Worm (Caenorhabditis elegans) whole organism, midembryonic: Measurements from ENCODE around the gene C05D9.9.

Experiments used
- T22C8.4 ChIP-seq: fragments of 200-800 bp; sonication (Bioruptor generic); IDR thresholded peaks from 2 replicates; pipeline ENCODE4 v1.3.6; 2022; ENCODE audit warnings: missing genetic modification characterization, missing compliant biosample characterization
- cog-1 ChIP-seq: sonication (generic microtip); optimal IDR thresholded peaks from 2 replicates; lab custom pipeline; 2016; ENCODE audit warnings: missing genetic modification characterization, missing compliant biosample characterization
- flt-1 ChIP-seq: fragments of 200-800 bp; sonication (Bioruptor generic); IDR thresholded peaks from 2 replicates; pipeline ENCODE4 v1.3.6; 2022; ENCODE audit warnings: missing genetic modification characterization, missing compliant biosample characterization
- klf-2 ChIP-seq: fragments of 200-800 bp; sonication (Bioruptor generic); conservative IDR thresholded peaks from 2 replicates; pipeline ENCODE4 v1.3.6; 2022; ENCODE audit warnings: missing genetic modification reagents, missing genetic modification characterization, missing compliant biosample characterization
- med-1 ChIP-seq: sonication (generic microtip); optimal IDR thresholded peaks from 2 replicates; lab custom pipeline; 2017; ENCODE audit warnings: missing genetic modification characterization, mild to moderate bottlenecking, missing compliant biosample characterization, antibody characterized with exemption, missing genetic modification reagents; ENCODE audit not compliant: insufficient read depth
- ref-1 ChIP-seq: fragments of 200-800 bp; sonication (Bioruptor generic); conservative IDR thresholded peaks from 2 replicates; pipeline ENCODE4 v1.3.6; 2022; ENCODE audit warnings: missing genetic modification reagents, missing genetic modification characterization, missing compliant biosample characterization
- tab-1 ChIP-seq: fragments of 200-800 bp; sonication (Bioruptor generic); IDR thresholded peaks from 2 replicates; pipeline ENCODE4 v1.3.6; 2022; ENCODE audit warnings: missing genetic modification characterization, missing compliant biosample characterization
- ztf-23 ChIP-seq: fragments of 200-800 bp; sonication (Bioruptor generic); IDR thresholded peaks from 2 replicates; pipeline ENCODE4 v1.3.6; 2022; ENCODE audit warnings: missing genetic modification reagents, missing genetic modification characterization, missing compliant biosample characterization
- ztf-29 ChIP-seq: fragments of 200-800 bp; sonication (Bioruptor generic); IDR thresholded peaks from 2 replicates; pipeline ENCODE4 v1.3.6; 2022; ENCODE audit warnings: missing genetic modification reagents, missing genetic modification characterization, missing compliant biosample characterization

Gene C05D9.9

DNA sequence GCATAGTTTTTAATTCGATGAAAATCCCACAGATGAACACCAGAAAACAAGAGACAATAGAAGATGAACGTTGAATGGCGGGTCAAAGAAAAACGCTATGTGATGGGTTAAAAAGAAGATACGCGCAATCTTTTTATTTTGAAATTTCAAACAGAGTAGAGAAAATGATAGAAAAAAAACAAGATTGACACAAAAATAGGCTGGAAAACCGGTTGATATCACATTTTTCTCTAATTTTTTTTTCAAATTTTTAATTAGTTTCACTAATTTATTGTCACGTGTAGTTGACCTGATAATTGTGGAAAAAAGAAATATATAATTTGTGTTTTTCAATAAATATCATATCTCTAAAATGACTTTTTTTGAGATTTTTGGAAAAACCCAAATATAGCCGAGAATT, at the start of gene C05D9.9:
TSS of gene C05D9.9 (minus strand) at position 101 of the 400 bp plus-strand sequence.
- TF ChIP-seq ztf-23 (GFP tag; lab: Robert Waterston, UW) (no peak), ztf-29 (GFP tag; lab: Robert Waterston, UW) (no peak), tab-1 (GFP tag; lab: Robert Waterston, UW) (no peak), klf-2 (GFP tag; lab: Robert Waterston, UW) (no peak), cog-1 (tag; lab: Kevin White, UChicago) (no peak), ref-1 (GFP tag; lab: Robert Waterston, UW) (no peak)

DNA sequence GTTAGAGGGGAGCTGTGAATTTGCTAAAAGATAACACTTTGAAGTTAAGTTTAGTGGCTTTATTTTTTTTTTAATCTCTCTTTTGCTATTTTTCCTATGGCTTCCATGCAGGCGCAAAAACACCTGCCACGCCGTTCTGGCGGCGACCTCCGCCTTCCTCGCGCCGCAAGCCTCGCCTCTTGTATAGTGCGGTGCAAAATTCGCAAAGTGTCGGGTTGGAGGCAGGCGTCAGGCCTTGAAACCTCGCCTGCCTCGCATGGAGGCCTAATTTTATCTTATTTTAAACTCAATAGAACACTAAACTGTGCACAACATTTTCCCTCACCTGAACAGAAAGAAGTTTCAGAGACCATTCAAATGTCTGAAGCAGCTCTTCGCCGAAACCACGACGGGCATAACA, 48.0 kb upstream of the C05D9.9 start:
- TF ChIP-seq flt-1 (no peak), ztf-23 (GFP tag; lab: Robert Waterston, UW) (no peak), ref-1 (GFP tag; lab: Robert Waterston, UW) (no peak), T22C8.4 (GFP tag; lab: Robert Waterston, UW) (no peak), klf-2 (GFP tag; lab: Robert Waterston, UW) (no peak), tab-1 (GFP tag; lab: Robert Waterston, UW) (no peak), ztf-29 (GFP tag; lab: Robert Waterston, UW) (no peak), cog-1 (tag; lab: Kevin White, UChicago) (no peak), med-1 (GFP tag; lab: Kevin White, UChicago) (no peak)

DNA sequence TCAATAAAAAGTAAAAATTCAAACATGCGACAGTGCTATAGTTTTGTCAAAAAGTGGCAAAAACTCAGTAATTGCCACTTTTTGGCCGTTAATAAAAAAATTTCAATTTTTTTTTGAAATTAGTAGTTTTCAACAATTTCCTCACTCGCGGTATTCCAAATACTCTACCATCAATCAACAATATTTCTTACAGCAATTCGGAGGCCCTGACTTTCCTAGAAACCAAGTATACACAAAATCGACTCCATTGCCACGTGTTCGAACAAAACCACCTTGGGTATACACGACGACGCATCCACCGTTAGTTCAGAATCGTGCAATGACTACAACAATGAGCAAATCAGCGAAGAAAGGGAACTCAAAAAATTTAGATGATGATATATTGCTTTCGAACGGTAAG, 47.6 kb upstream of the C05D9.9 start:
- TF ChIP-seq T22C8.4 (GFP tag; lab: Robert Waterston, UW) (no peak), cog-1 (tag; lab: Kevin White, UChicago) (no peak), ztf-23 (GFP tag; lab: Robert Waterston, UW) (no peak), flt-1 (no peak), ref-1 (GFP tag; lab: Robert Waterston, UW) (no peak), med-1 (GFP tag; lab: Kevin White, UChicago) (no peak), klf-2 (GFP tag; lab: Robert Waterston, UW) (no peak), tab-1 (GFP tag; lab: Robert Waterston, UW) (no peak), ztf-29 (GFP tag; lab: Robert Waterston, UW) (no peak)

DNA sequence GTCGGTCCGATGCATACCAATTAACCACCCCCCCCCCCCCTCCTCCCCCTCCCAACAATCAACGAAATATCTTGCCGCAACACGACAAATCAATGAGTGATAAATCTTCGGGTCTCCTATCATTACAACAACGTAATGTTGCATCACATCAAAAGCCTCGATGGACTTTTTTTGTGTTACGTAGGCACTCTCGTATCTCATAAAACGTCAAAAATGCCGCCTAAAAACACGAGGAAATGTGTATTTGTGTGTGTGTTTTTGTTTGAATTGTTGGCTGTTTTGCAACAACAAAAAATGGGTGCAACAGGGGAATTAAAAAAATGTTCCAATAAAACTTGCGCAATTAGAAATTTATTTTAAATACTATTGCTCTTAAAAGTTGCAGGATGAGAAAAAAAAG, 43.2 kb upstream of the C05D9.9 start:
- TF ChIP-seq cog-1 (tag; lab: Kevin White, UChicago) (no peak), tab-1 (GFP tag; lab: Robert Waterston, UW) (no peak), med-1 (GFP tag; lab: Kevin White, UChicago) (no peak), T22C8.4 (GFP tag; lab: Robert Waterston, UW) (no peak), ztf-23 (GFP tag; lab: Robert Waterston, UW) (no peak), ref-1 (GFP tag; lab: Robert Waterston, UW) (no peak), ztf-29 (GFP tag; lab: Robert Waterston, UW) (no peak), flt-1 (no peak), klf-2 (GFP tag; lab: Robert Waterston, UW) (no peak)

DNA sequence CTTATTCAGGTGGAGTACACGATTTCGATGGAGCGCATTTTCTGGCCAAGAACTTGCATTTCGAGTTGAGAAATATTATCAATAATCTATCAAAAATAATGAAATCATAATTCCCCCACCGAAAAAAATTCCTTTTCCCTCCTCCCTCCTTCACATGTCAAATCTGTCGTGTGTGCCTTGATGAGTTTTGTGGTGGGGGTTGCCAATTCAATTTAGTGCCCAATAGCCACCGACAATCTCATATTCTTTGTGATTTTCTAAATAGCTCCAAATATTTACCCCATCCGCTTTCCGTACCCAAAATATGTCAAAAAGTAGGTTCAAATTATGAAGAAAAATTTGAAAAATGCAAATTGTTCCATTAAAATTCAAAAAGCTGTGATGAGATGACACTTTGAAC, 38.0 kb upstream of the C05D9.9 start, which contains the start of gene tmc-1:
TSS of gene tmc-1 (plus strand) at position 189 of the 400 bp plus-strand sequence.
- TF ChIP-seq tab-1 (GFP tag; lab: Robert Waterston, UW), result no peak
- TF ChIP-seq T22C8.4 (GFP tag; lab: Robert Waterston, UW), result no peak
- no peak for TF ChIP-seq ref-1 (GFP tag; lab: Robert Waterston, UW)
- TF ChIP-seq ztf-23 (GFP tag; lab: Robert Waterston, UW), result no peak
- TF ChIP-seq flt-1, result no peak
- no peak for TF ChIP-seq cog-1 (tag; lab: Kevin White, UChicago)
- TF ChIP-seq klf-2 (GFP tag; lab: Robert Waterston, UW), result no peak
- TF ChIP-seq med-1 (GFP tag; lab: Kevin White, UChicago), result no peak

DNA sequence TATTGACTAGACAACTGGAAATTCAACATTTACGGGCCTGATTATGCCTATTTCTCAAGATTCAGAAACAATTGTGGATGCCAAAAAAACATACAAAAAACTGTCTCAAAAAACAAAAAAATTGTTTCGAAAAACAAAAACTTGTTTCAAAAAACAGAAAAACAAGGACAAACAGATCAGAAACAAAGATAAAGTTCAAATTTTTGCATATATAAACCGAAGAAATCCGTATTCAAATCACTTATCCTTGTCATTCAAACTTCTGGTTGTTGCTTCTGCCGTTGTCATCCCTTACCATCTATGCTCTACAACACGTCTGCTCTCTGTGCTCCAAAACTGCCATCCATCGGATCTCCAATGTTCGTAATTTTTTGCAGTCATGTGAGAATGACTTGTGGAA, 30.6 kb upstream of the C05D9.9 start, which contains the start of gene R193.1:
TSS of gene R193.1 (plus strand) at position 301 of the 400 bp plus-strand sequence.
- no peak for TF ChIP-seq klf-2 (GFP tag; lab: Robert Waterston, UW)
- TF ChIP-seq ztf-23 (GFP tag; lab: Robert Waterston, UW), result no peak
- no peak for TF ChIP-seq cog-1 (tag; lab: Kevin White, UChicago)
- TF ChIP-seq flt-1, result no peak
- TF ChIP-seq ztf-29 (GFP tag; lab: Robert Waterston, UW), result no peak
- no peak for TF ChIP-seq ref-1 (GFP tag; lab: Robert Waterston, UW)
- no peak for TF ChIP-seq tab-1 (GFP tag; lab: Robert Waterston, UW)
- no peak for TF ChIP-seq T22C8.4 (GFP tag; lab: Robert Waterston, UW)
- TF ChIP-seq med-1 (GFP tag; lab: Kevin White, UChicago), result no peak

DNA sequence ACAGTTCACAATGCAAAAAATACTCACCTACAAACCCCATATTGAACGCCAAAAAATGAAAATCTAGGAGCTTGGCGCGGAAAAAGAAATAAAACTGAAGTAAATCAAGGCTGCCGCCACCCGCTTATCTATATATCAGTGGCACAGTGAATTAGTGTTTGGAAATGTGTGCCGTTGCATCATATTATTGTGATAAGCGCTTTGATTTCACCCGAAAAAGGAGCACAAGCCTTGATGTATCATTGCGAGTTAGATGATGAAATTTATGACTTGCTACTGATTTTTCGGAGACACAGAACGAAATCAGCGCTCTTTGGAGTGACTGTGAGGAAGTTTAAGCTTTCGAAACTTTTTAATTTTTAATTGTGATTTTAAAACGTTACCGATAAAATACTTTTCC, 24.4 kb upstream of the C05D9.9 start, which contains the start of the genes R193.2 and R193.6:
TSS of gene R193.2 (minus strand) at position 148 of the 400 bp plus-strand sequence.
TSS of gene R193.6 (plus strand) at position 350 of the 400 bp plus-strand sequence.
- TF ChIP-seq T22C8.4 (GFP tag; lab: Robert Waterston, UW) (no peak), ref-1 (GFP tag; lab: Robert Waterston, UW) (no peak), flt-1 (no peak), ztf-23 (GFP tag; lab: Robert Waterston, UW) (no peak), tab-1 (GFP tag; lab: Robert Waterston, UW) (no peak), ztf-29 (GFP tag; lab: Robert Waterston, UW) (no peak), cog-1 (tag; lab: Kevin White, UChicago) (no peak), med-1 (GFP tag; lab: Kevin White, UChicago) (no peak), klf-2 (GFP tag; lab: Robert Waterston, UW) (no peak)

DNA sequence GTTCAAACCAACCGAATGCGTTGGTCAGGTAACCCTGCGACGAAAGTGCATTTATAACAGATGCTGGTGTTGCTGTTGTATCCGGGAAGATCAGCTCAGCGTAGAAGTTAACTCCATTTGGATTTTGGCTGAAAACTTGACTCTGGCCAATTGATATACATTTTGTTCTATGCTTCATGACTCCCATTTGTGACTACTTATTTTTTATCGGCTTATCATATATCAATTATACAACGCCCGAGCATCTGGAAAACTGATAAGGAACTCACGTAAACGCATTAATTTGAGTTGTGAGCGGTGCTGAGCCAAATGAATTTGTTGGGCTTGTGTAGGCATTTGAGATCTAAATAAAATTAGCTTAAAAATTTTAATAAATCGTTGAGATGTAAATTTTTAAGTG, 23.3 kb upstream of the C05D9.9 start:
- TF ChIP-seq flt-1 (no peak), tab-1 (GFP tag; lab: Robert Waterston, UW) (no peak), med-1 (GFP tag; lab: Kevin White, UChicago) (no peak), cog-1 (tag; lab: Kevin White, UChicago) (no peak), ref-1 (GFP tag; lab: Robert Waterston, UW) (no peak), ztf-23 (GFP tag; lab: Robert Waterston, UW) (no peak), T22C8.4 (GFP tag; lab: Robert Waterston, UW) (no peak), ztf-29 (GFP tag; lab: Robert Waterston, UW) (no peak), klf-2 (GFP tag; lab: Robert Waterston, UW) (no peak)

DNA sequence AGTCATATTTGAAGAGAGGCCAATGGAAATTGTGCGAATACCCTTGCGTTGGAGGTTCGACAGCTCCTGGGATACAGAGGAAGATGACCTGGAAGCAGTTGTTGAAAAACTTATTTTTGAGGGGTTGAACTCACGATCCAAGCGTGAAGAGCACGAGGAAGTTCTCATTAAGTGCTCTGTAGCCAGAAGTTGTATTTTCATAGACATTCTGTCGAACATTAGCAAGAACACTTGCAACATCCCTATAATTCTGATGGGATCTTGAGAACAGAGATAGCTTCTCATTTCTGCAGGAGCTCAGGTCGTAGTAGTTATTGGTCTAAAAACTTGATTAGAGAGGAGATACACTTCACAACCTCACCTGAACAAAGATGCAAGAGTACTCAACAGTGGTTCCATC, 17.6 kb upstream of the C05D9.9 start:
- TF ChIP-seq ztf-23 (GFP tag; lab: Robert Waterston, UW) (no peak), ref-1 (GFP tag; lab: Robert Waterston, UW) (no peak), klf-2 (GFP tag; lab: Robert Waterston, UW) (no peak), med-1 (GFP tag; lab: Kevin White, UChicago) (no peak), flt-1 (no peak)
